Fruit fly (Drosophila melanogaster) whole organism, pupa: ENCODE data around the gene SdhD.

ENCODE experiments used
- CG12605 ChIP-seq: fragments of 200-800 bp; sonication (Bioruptor generic); IDR thresholded peaks from 2 replicates; pipeline ENCODE4 v1.3.6; 2022; ENCODE audit warnings: missing biosample characterization, missing genetic modification characterization
- CG13204 ChIP-seq: fragments of 200-800 bp; sonication (Bioruptor generic); optimal IDR thresholded peaks from 2 replicates; lab custom pipeline; 2018; ENCODE audit warnings: missing biosample characterization, mild to moderate bottlenecking, missing genetic modification characterization, moderate library complexity
- CG15710 ChIP-seq: fragments of 200-800 bp; sonication (Bioruptor generic); optimal IDR thresholded peaks from 2 replicates; lab custom pipeline; 2018; ENCODE audit warnings: missing biosample characterization, mild to moderate bottlenecking, missing genetic modification characterization, moderate library complexity
- CG32121 ChIP-seq: fragments of 200-800 bp; sonication (Bioruptor generic); IDR thresholded peaks from 2 replicates; pipeline ENCODE4 v1.3.6; 2022; ENCODE audit warnings: missing biosample characterization, missing genetic modification characterization
- EcR ChIP-seq: fragments of 200-800 bp; sonication (Bioruptor generic); optimal IDR thresholded peaks from 3 replicates; lab custom pipeline; 2019; ENCODE audit warnings: missing biosample characterization, missing genetic modification characterization, mild to moderate bottlenecking, moderate library complexity, missing genetic modification reagents
- Ets98B ChIP-seq: fragments of 200-800 bp; sonication (Bioruptor generic); IDR thresholded peaks from 2 replicates; pipeline ENCODE4 v1.3.6; 2022; ENCODE audit warnings: missing biosample characterization, missing genetic modification characterization
- Pif1B ChIP-seq: fragments of 200-800 bp; sonication (Bioruptor generic); optimal IDR thresholded peaks from 3 replicates; lab custom pipeline; 2016; ENCODE audit warnings: missing biosample characterization, missing genetic modification characterization
- Snoo ChIP-seq: fragments of 200-800 bp; sonication (Bioruptor generic); optimal IDR thresholded peaks from 3 replicates; lab custom pipeline; 2017; ENCODE audit warnings: missing biosample characterization, mild to moderate bottlenecking, missing genetic modification characterization, inconsistent platforms

DNA sequence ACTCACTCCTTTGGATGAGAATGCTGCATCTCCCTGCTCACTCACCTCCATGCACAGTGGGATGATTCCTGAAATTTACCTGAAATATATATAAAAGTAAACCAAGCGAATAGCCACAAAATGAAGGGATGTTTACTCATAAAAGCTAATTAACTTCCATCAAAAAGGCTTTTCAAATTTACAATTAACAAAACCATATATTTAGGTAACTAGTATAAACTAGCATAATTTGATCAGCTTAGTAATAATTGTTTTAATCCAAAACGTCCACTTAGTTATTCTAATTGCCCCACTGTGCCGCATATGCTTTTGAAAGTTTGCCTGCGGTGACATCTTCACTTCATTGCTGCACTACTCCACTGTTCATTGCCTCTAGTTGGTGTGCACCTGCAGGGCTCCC, 23.6 kb upstream of the SdhD start:
- TF ChIP-seq Ets98B (GFP tag; lab: Robert Waterston, UW): peak; percentile 58; the same call in 1 of the 2 replicates
- peak; percentile 56 for TF ChIP-seq CG12605 (GFP tag; lab: Robert Waterston, UW)
- peak; percentile 90 for TF ChIP-seq CG15710 (tag; lab: Kevin White, UChicago)
- peak; percentile 61; the same call in 1 of the 2 replicates for TF ChIP-seq CG32121 (GFP tag; lab: Robert Waterston, UW)
- TF ChIP-seq EcR: peak; percentile 34
- TF ChIP-seq Pif1B (GFP tag; lab: Kevin White, UChicago): peak; percentile 79
- peak; percentile 62 for TF ChIP-seq Snoo (tag; lab: Kevin White, UChicago)
- TF ChIP-seq CG13204: peak; percentile 77
